Worm (Caenorhabditis elegans) whole organism, L4 larva: ENCODE measurements around the gene W07G4.5.

Experiments used
- T26A8.4 ChIP-seq: fragments of 200-800 bp; sonication (Bioruptor generic); IDR thresholded peaks from 2 replicates; pipeline ENCODE4 v1.3.6; 2022; ENCODE audit warnings: missing genetic modification characterization, missing compliant biosample characterization
- Y48G9A.11 ChIP-seq: fragments of 200-800 bp; sonication (Bioruptor generic); IDR thresholded peaks from 2 replicates; pipeline ENCODE4 v1.3.6; 2022; ENCODE audit warnings: missing genetic modification reagents, missing genetic modification characterization, missing compliant biosample characterization
- ZK337.2 ChIP-seq: fragments of 200-800 bp; sonication (Bioruptor generic); IDR thresholded peaks from 2 replicates; pipeline ENCODE4 v1.3.6; 2022; ENCODE audit warnings: missing genetic modification reagents, missing genetic modification characterization, missing compliant biosample characterization
- aha-1 ChIP-seq: fragments of 150-350 bp; peaks from one replicate; lab custom pipeline; 2014; ENCODE audit warnings: missing biosample characterization, missing genetic modification characterization
- ceh-20 ChIP-seq: fragments of 200-800 bp; sonication (Bioruptor generic); IDR thresholded peaks from 2 replicates; pipeline ENCODE4 v1.3.6; 2022; ENCODE audit warnings: missing genetic modification reagents, missing genetic modification characterization, missing compliant biosample characterization
- ceh-32 ChIP-seq: sonication (generic microtip); optimal IDR thresholded peaks from 2 replicates; lab custom pipeline; 2016; ENCODE audit warnings: mild to moderate bottlenecking, missing genetic modification characterization, missing compliant biosample characterization; ENCODE audit not compliant: poor library complexity
- ceh-82 ChIP-seq: sonication (generic microtip); optimal IDR thresholded peaks from 2 replicates; lab custom pipeline; 2017; ENCODE audit warnings: missing biosample characterization, missing genetic modification characterization
- ces-1 ChIP-seq: fragments of 150-350 bp; sonication (generic microtip); optimal IDR thresholded peaks from 4 replicates; lab custom pipeline; 2014; ENCODE audit warnings: missing biosample characterization, missing genetic modification reagents, missing genetic modification characterization
- cey-2 ChIP-seq: sonication (generic microtip); optimal IDR thresholded peaks from 3 replicates; lab custom pipeline; 2017; ENCODE audit warnings: missing genetic modification characterization, mild to moderate bottlenecking, missing compliant biosample characterization, antibody characterized with exemption, borderline replicate concordance; ENCODE audit not compliant: insufficient read depth
- daf-12 ChIP-seq: fragments of 150-350 bp; optimal IDR thresholded peaks from 2 replicates; lab custom pipeline; 2014; ENCODE audit warnings: missing biosample characterization, missing genetic modification reagents, missing genetic modification characterization
- daf-8 ChIP-seq: fragments of 200-800 bp; sonication (Bioruptor generic); IDR thresholded peaks from 2 replicates; pipeline ENCODE4 v1.3.6; 2022; ENCODE audit warnings: missing genetic modification characterization, missing compliant biosample characterization
- egl-43 ChIP-seq: fragments of 200-800 bp; sonication (Bioruptor generic); IDR thresholded peaks from 2 replicates; pipeline ENCODE4 v1.3.6; 2022; ENCODE audit warnings: missing genetic modification reagents, missing genetic modification characterization, missing compliant biosample characterization
- gei-8 ChIP-seq: fragments of 200-800 bp; sonication (Bioruptor generic); optimal IDR thresholded peaks from 2 replicates; lab custom pipeline; 2018; ENCODE audit warnings: mild to moderate bottlenecking, missing genetic modification characterization, missing compliant biosample characterization
- lim-7 ChIP-seq: fragments of 200-800 bp; sonication (Bioruptor generic); IDR thresholded peaks from 2 replicates; pipeline ENCODE4 v1.3.6; 2022; ENCODE audit warnings: missing genetic modification characterization, missing compliant biosample characterization
- lin-13 ChIP-seq: fragments of 150-350 bp; optimal IDR thresholded peaks from 2 replicates; lab custom pipeline; 2014; ENCODE audit warnings: missing biosample characterization, missing genetic modification reagents, missing genetic modification characterization
- lin-39 ChIP-seq: fragments of 150-350 bp; optimal IDR thresholded peaks from 2 replicates; lab custom pipeline; 2014; ENCODE audit warnings: missing biosample characterization, missing genetic modification reagents, missing genetic modification characterization
- lir-3 ChIP-seq: sonication (generic microtip); optimal IDR thresholded peaks from 2 replicates; lab custom pipeline; 2016; ENCODE audit warnings: mild to moderate bottlenecking, missing genetic modification characterization, missing compliant biosample characterization
- lsy-2 ChIP-seq, 2 experiments: fragments of 150-350 bp in 1 of 2; sonication (generic microtip) in 1 of 2; optimal IDR thresholded peaks; 2 replicates each; lab custom pipeline; 2014 to 2017; ENCODE audit warnings: missing biosample characterization in 2 of 2, missing genetic modification characterization in 2 of 2
- madf-5 ChIP-seq, 2 experiments: fragments of 200-800 bp; sonication (Bioruptor generic); IDR thresholded peaks; 2 replicates each; pipeline ENCODE4 v1.3.6; 2022; ENCODE audit warnings: missing compliant biosample characterization in 2 of 2, missing genetic modification characterization in 2 of 2
- mdl-1 ChIP-seq, 2 experiments: fragments of 150-350 bp in 1 of 2; sonication (generic microtip) in 1 of 2; optimal IDR thresholded peaks; 2 replicates each; lab custom pipeline; 2014 to 2017; ENCODE audit warnings: missing biosample characterization in 2 of 2, missing genetic modification characterization in 2 of 2
- mxl-2 ChIP-seq: fragments of 200-800 bp; sonication (Bioruptor generic); conservative IDR thresholded peaks from 2 replicates; pipeline ENCODE4 v1.3.6; 2022; ENCODE audit warnings: missing genetic modification reagents, missing genetic modification characterization, missing compliant biosample characterization
- nhr-11 ChIP-seq: fragments of 150-350 bp; optimal IDR thresholded peaks from 2 replicates; lab custom pipeline; 2014; ENCODE audit warnings: missing biosample characterization, missing genetic modification characterization
- nhr-237 ChIP-seq: sonication (generic microtip); optimal IDR thresholded peaks from 2 replicates; lab custom pipeline; 2017; ENCODE audit warnings: missing biosample characterization, missing genetic modification characterization
- nhr-25 ChIP-seq: sonication (generic microtip); optimal IDR thresholded peaks from 2 replicates; lab custom pipeline; 2017; ENCODE audit warnings: missing genetic modification characterization, mild to moderate bottlenecking, missing compliant biosample characterization, antibody characterized with exemption, moderate library complexity, borderline replicate concordance; ENCODE audit not compliant: insufficient read depth
- nhr-41 ChIP-seq: fragments of 200-800 bp; sonication (Bioruptor generic); IDR thresholded peaks from 2 replicates; pipeline ENCODE4 v1.3.6; 2022; ENCODE audit warnings: missing genetic modification reagents, missing genetic modification characterization, missing compliant biosample characterization
- nhr-76 ChIP-seq: fragments of 150-350 bp; optimal IDR thresholded peaks from 2 replicates; lab custom pipeline; 2014; ENCODE audit warnings: missing biosample characterization, missing genetic modification characterization
- unc-62 ChIP-seq, 3 experiments: fragments of 150-350 bp in 1 of 3; sonication (generic microtip); optimal IDR thresholded peaks in 2 of 3; peaks in 1 of 3; 1 replicate in 1 of 3; 2 replicates in 2 of 3; lab custom pipeline; 2014 to 2017; ENCODE audit warnings: missing biosample characterization in 3 of 3, missing genetic modification characterization in 3 of 3, missing genetic modification reagents in 3 of 3, missing genotype in 1 of 3
- zip-11 ChIP-seq: fragments of 200-800 bp; sonication (Bioruptor generic); IDR thresholded peaks from 2 replicates; pipeline ENCODE4 v1.3.6; 2022; ENCODE audit warnings: missing genetic modification characterization, missing compliant biosample characterization

Gene W07G4.5

ce11 chrV:13018233-13018632, 29.5 kb upstream of the W07G4.5 start:
- peak; percentile 65 for TF ChIP-seq aha-1 (tag; lab: Kevin White, UChicago)
- TF ChIP-seq mdl-1 (tag; optimal IDR thresholded peaks at IDR 0.05; lab: Kevin White, UChicago): no peak

DNA sequence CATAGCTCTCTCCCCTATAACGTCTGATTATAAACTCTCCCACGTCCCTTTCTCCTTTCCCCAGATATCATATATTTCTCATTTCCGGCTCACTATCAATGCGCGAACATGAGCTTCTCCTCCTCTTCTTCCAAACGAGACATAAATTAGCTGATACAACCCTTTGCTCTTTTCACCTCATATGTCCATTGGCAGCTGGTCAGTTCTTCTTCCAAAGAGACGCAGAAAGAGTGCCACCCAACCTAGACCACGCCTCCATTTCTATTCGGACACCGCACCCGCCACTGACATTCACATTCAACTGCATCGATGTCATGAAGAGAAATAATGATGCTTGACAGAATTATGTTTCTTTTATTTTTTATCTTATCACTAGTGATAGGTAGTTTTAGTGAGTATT, 29.0 kb upstream of the W07G4.5 start, which contains the start of gene fmi-1:
Gene fmi-1 (plus strand): TSS at position 301 of the 400 bp plus-strand sequence.
- TF ChIP-seq Y48G9A.11 (no peak), nhr-76 (tag; lab: Kevin White, UChicago) (no peak), mxl-2 (GFP tag; lab: Robert Waterston, UW) (no peak), gei-8 (GFP tag; lab: Kevin White, UChicago) (no peak), cey-2 (tag; lab: Kevin White, UChicago) (no peak), nhr-237 (tag; lab: Kevin White, UChicago) (no peak), lir-3 (tag; lab: Kevin White, UChicago) (no peak), aha-1 (tag; lab: Kevin White, UChicago) (peak; percentile 49)

DNA sequence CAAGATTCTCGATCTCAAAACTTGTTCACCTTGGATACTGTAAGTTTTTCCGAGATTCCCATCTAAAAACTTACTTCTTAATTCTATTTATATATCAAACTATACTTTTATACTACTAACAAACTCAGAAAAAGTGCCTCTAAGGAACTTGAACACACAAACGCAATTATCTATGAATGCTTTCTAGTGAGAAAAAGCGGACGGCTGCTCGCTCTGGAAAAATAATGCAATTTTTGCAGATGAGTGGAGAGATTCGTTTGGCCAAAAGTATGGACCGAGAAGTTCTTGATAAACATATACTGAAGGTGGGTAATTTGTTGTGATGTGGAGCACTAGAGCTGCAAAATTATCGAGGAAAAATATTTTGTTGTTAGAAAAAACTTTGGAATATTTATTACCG, 27.8 kb upstream of the W07G4.5 start:
- no peak for TF ChIP-seq nhr-11
- peak; percentile 86 for TF ChIP-seq ces-1

- TF ChIP-seq egl-43 (GFP tag; lab: Robert Waterston, UW) (no peak), madf-5 (GFP tag; IDR thresholded peaks at IDR 0.05; lab: Robert Waterston, UW) (no peak), unc-62 (GFP tag; optimal IDR thresholded peaks at IDR 0.05 in 1 of 2; lab: Kevin White, UChicago) (no peak), unc-62 (tag; optimal IDR thresholded peaks at IDR 0.05; lab: Kevin White, UChicago) (no peak), nhr-41 (no peak), T26A8.4 (GFP tag; lab: Robert Waterston, UW) (no peak), ces-1 (no peak), nhr-25 (no peak), ceh-82 (tag; lab: Kevin White, UChicago) (no peak), lin-13 (no peak), lsy-2 (tag; optimal IDR thresholded peaks at IDR 0.05; lab: Kevin White, UChicago) (no peak), ceh-32 (no peak)
These were observed 27.1 kb upstream of the W07G4.5 start for ce11 chrV:13020638-13021037.

DNA sequence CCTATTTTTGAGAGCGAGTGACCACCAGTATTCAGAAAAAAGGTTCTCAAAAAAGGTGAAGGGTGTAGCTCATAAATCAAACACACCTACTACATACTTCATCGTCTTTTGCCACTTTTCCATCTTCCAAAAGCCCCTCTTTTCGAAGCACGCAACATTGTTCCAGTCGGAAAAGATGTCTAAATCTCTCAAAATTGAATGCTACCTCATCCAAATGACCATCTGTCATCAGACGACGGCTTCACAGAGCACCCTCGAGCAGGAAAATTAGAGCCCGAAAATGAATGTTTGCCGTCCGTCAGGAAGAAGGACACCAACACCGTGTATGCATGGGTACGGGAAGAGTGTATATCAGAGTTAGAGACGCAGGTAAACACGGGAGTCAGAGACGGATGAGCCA, 26.2 kb upstream of the W07G4.5 start:
- TF ChIP-seq unc-62 (GFP tag; optimal IDR thresholded peaks at IDR 0.05 in 1 of 2; lab: Kevin White, UChicago) (peak in 1 of 2 experiments; percentile 87), unc-62 (tag; optimal IDR thresholded peaks at IDR 0.05; lab: Kevin White, UChicago) (no peak), Y48G9A.11 (no peak), zip-11 (no peak), nhr-237 (tag; lab: Kevin White, UChicago) (no peak), ceh-20 (GFP tag; lab: Robert Waterston, UW) (no peak), lin-39 (tag; lab: Kevin White, UChicago) (no peak)

- TF ChIP-seq aha-1 (tag; lab: Kevin White, UChicago) (peak; percentile 68), daf-8 (no peak), lim-7 (GFP tag; lab: Robert Waterston, UW) (no peak), daf-12 (tag; lab: Kevin White, UChicago) (no peak)
These were observed 25.5 kb upstream of the W07G4.5 start for ce11 chrV:13022265-13022664.

DNA sequence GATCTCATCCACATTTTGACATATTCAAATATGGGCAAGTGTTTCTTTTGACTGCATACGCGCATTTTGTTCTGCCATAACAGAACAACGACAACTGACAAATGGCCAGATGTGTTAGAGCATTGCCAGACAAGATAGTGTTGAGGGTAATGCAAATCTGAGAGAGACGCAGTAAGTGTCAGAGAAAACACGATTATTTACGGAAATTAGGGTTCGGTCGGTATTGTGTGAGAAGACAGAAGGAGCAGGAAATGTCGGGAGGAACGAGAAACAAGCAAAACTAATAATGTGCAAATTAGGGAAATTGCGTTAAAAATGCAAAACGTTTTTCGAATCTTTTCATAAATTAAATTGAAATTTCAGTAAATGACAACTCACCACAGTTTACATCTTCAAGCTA, 23.3 kb upstream of the W07G4.5 start:
- peak in 1 of 2 experiments; percentile 36 for TF ChIP-seq unc-62 (GFP tag; optimal IDR thresholded peaks at IDR 0.05 in 1 of 2; lab: Kevin White, UChicago)
- TF ChIP-seq unc-62 (tag; optimal IDR thresholded peaks at IDR 0.05; lab: Kevin White, UChicago): no peak
- TF ChIP-seq ZK337.2 (GFP tag; lab: Robert Waterston, UW): no peak
- no peak for TF ChIP-seq cey-2 (tag; lab: Kevin White, UChicago)
- no peak for TF ChIP-seq mdl-1 (tag; optimal IDR thresholded peaks at IDR 0.05; lab: Kevin White, UChicago)
